Worm (Caenorhabditis elegans) whole organism, mixed stage, embryonic: ENCODE measurements around the gene glb-14.

Experiments
- M03D4.4 ChIP-seq: sonication (generic microtip); optimal IDR thresholded peaks from 2 replicates; lab custom pipeline; 2017; ENCODE audit warnings: mild to moderate bottlenecking, missing genetic modification characterization, missing compliant biosample characterization
- bed-3 ChIP-seq: fragments of 200-800 bp; sonication (Bioruptor generic); optimal IDR thresholded peaks from 3 replicates; lab custom pipeline; 2018; ENCODE audit warnings: mild to moderate bottlenecking, missing genetic modification characterization, moderate library complexity, missing compliant biosample characterization
- ceh-39 ChIP-seq: fragments of 150-350 bp; optimal IDR thresholded peaks from 2 replicates; lab custom pipeline; 2014; ENCODE audit warnings: missing biosample characterization, missing genetic modification characterization
- ceh-43 ChIP-seq: fragments of 200-800 bp; sonication (Bioruptor generic); optimal IDR thresholded peaks from 2 replicates; lab custom pipeline; 2018; ENCODE audit warnings: mild to moderate bottlenecking, missing genetic modification characterization, moderate library complexity, missing compliant biosample characterization
- ceh-83 ChIP-seq: fragments of 200-800 bp; sonication (Bioruptor generic); optimal IDR thresholded peaks from 2 replicates; lab custom pipeline; 2018; ENCODE audit warnings: mild to moderate bottlenecking, missing genetic modification characterization, missing compliant biosample characterization
- ces-1 ChIP-seq: fragments of 150-350 bp; optimal IDR thresholded peaks from 2 replicates; lab custom pipeline; 2014; ENCODE audit warnings: missing biosample characterization, missing genetic modification reagents, missing genetic modification characterization
- cnd-1 ChIP-seq: fragments of 200-800 bp; sonication (Bioruptor generic); optimal IDR thresholded peaks from 2 replicates; lab custom pipeline; 2018; ENCODE audit warnings: mild to moderate bottlenecking, missing genetic modification characterization, missing compliant biosample characterization
- drap-1 ChIP-seq: fragments of 200-800 bp; sonication (Bioruptor generic); optimal IDR thresholded peaks from 3 replicates; lab custom pipeline; 2018; ENCODE audit warnings: mild to moderate bottlenecking, missing genetic modification characterization, missing compliant biosample characterization
- elt-3 ChIP-seq: fragments of 150-350 bp; optimal IDR thresholded peaks from 2 replicates; lab custom pipeline; 2014; ENCODE audit warnings: missing biosample characterization, missing genetic modification characterization
- ham-2 ChIP-seq: fragments of 200-800 bp; sonication (Bioruptor generic); optimal IDR thresholded peaks from 2 replicates; lab custom pipeline; 2018; ENCODE audit warnings: mild to moderate bottlenecking, missing genetic modification characterization, missing compliant biosample characterization
- hlh-1 ChIP-seq: fragments of 150-350 bp; optimal IDR thresholded peaks from 2 replicates; lab custom pipeline; 2014; ENCODE audit warnings: missing biosample characterization, missing genetic modification reagents, missing genetic modification characterization
- lin-32 ChIP-seq: fragments of 200-800 bp; sonication (Bioruptor generic); optimal IDR thresholded peaks from 2 replicates; lab custom pipeline; 2018; ENCODE audit warnings: mild to moderate bottlenecking, missing genetic modification characterization, missing compliant biosample characterization
- lsy-2 ChIP-seq: fragments of 150-350 bp; optimal IDR thresholded peaks from 2 replicates; lab custom pipeline; 2014; ENCODE audit warnings: missing biosample characterization, missing genetic modification characterization
- mab-5 ChIP-seq: fragments of 150-350 bp; optimal IDR thresholded peaks from 2 replicates; lab custom pipeline; 2014; ENCODE audit warnings: missing biosample characterization, missing genetic modification characterization
- mep-1 ChIP-seq: fragments of 150-350 bp; optimal IDR thresholded peaks from 2 replicates; lab custom pipeline; 2017; ENCODE audit warnings: missing biosample characterization, missing genetic modification reagents, missing genetic modification characterization, inconsistent platforms
- mls-2 ChIP-seq: sonication (generic microtip); optimal IDR thresholded peaks from 2 replicates; lab custom pipeline; 2016; ENCODE audit warnings: mild to moderate bottlenecking, missing genetic modification characterization, moderate library complexity, missing compliant biosample characterization
- nhr-2 ChIP-seq: fragments of 150-350 bp; optimal IDR thresholded peaks from 2 replicates; lab custom pipeline; 2014; ENCODE audit warnings: missing biosample characterization, missing genetic modification characterization
- nhr-237 ChIP-seq: fragments of 150-350 bp; optimal IDR thresholded peaks from 2 replicates; lab custom pipeline; 2014; ENCODE audit warnings: missing biosample characterization, missing genetic modification characterization
- nhr-28 ChIP-seq: fragments of 150-350 bp; optimal IDR thresholded peaks from 2 replicates; lab custom pipeline; 2014; ENCODE audit warnings: missing biosample characterization, missing genetic modification characterization
- nhr-76 ChIP-seq: sonication (generic microtip); optimal IDR thresholded peaks from 2 replicates; lab custom pipeline; 2017; ENCODE audit warnings: missing biosample characterization, missing genetic modification characterization
- pha-4 ChIP-seq: fragments of 150-350 bp; optimal IDR thresholded peaks from 2 replicates; lab custom pipeline; 2018; ENCODE audit warnings: missing biosample characterization, missing genetic modification reagents, missing genetic modification characterization
- sem-2 ChIP-seq: fragments of 200-800 bp; sonication (Bioruptor generic); optimal IDR thresholded peaks from 2 replicates; lab custom pipeline; 2018; ENCODE audit warnings: mild to moderate bottlenecking, missing genetic modification characterization, missing compliant biosample characterization
- snpc-4 ChIP-seq: fragments of 150-350 bp; optimal IDR thresholded peaks from 2 replicates; lab custom pipeline; 2014; ENCODE audit warnings: missing biosample characterization, missing genetic modification characterization
- sptf-1 ChIP-seq: sonication (generic microtip); optimal IDR thresholded peaks from 2 replicates; lab custom pipeline; 2017; ENCODE audit warnings: mild to moderate bottlenecking, missing genetic modification characterization, moderate library complexity, missing compliant biosample characterization
- tbx-8 ChIP-seq: fragments of 200-800 bp; sonication (Bioruptor generic); optimal IDR thresholded peaks from 2 replicates; lab custom pipeline; 2018; ENCODE audit warnings: mild to moderate bottlenecking, missing genetic modification characterization, moderate library complexity, missing compliant biosample characterization
- unc-120 ChIP-seq: sonication (generic microtip); optimal IDR thresholded peaks from 2 replicates; lab custom pipeline; 2017; ENCODE audit warnings: missing genetic modification characterization, missing compliant biosample characterization; ENCODE audit not compliant: poor library complexity, severe bottlenecking
- unc-62 ChIP-seq: fragments of 150-350 bp; optimal IDR thresholded peaks from 2 replicates; lab custom pipeline; 2014; ENCODE audit warnings: missing biosample characterization, missing genetic modification reagents, missing genetic modification characterization
- zip-8 ChIP-seq: fragments of 150-350 bp; optimal IDR thresholded peaks from 2 replicates; lab custom pipeline; 2014; ENCODE audit warnings: missing biosample characterization, missing genetic modification characterization
- ztf-11 ChIP-seq: fragments of 150-350 bp; optimal IDR thresholded peaks from 2 replicates; lab custom pipeline; 2014; ENCODE audit warnings: missing biosample characterization, missing genetic modification characterization

Gene glb-14

DNA sequence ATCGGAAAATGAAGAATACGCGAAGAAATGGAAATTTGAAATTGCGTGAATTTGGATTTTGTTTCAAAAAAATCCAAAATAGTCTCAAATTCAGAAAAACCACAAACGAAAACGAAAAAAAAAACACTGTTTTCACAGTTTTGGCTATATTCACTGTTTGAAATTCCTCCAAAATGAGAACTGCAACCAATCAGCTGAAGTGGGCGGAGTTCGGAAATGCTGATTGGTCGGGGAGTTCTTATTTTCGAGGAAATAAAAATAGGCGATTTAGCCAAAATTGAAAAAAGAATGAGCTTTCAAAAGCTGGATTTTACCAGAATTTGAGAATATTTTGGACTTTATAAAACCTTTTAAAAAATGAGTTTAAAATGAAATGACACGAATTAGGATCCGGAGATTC is at the start of gene glb-14:
Gene glb-14 (minus strand): TSS at position 97 of the 400 bp plus-strand sequence.
- TF ChIP-seq ces-1 (GFP tag; lab: Kevin White, UChicago) (no peak), pha-4 (tag; lab: Kevin White, UChicago) (no peak), mls-2 (no peak)
- TF ChIP-seq, all 35 proteins: peak for 0

DNA sequence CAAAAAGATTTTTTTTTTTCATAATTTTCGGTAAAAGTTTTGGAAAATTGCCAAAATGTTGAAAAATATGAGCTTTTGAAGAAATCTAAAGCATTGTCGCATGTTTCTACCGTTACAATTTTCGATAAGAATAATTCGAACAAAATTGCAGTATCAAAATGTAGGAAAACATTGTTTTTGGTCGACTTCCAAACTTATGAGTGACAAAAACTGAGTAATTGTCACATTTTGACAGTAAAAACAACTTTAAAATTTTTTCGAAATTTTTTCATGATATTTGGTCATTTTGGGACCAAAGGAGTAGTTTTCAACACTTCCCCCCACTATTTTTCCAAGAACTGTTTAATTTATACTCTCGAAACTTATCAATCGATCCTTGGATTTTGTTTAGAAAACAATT is 49.8 kb upstream of the glb-14 start, which contains the start of gene fbxa-139:
Gene fbxa-139 (minus strand): TSS at position 101 of the 400 bp plus-strand sequence.
- TF ChIP-seq sem-2: no peak
- no peak for TF ChIP-seq mep-1 (tag; lab: Kevin White, UChicago)
- no peak for TF ChIP-seq nhr-28 (tag; lab: Kevin White, UChicago)
- TF ChIP-seq ceh-39 (tag; lab: Kevin White, UChicago): no peak
- TF ChIP-seq cnd-1 (tag; lab: Kevin White, UChicago): no peak
- no peak for TF ChIP-seq snpc-4 (tag; lab: Kevin White, UChicago)
- TF ChIP-seq bed-3: no peak
- no peak for TF ChIP-seq nhr-76 (tag; lab: Kevin White, UChicago)

DNA sequence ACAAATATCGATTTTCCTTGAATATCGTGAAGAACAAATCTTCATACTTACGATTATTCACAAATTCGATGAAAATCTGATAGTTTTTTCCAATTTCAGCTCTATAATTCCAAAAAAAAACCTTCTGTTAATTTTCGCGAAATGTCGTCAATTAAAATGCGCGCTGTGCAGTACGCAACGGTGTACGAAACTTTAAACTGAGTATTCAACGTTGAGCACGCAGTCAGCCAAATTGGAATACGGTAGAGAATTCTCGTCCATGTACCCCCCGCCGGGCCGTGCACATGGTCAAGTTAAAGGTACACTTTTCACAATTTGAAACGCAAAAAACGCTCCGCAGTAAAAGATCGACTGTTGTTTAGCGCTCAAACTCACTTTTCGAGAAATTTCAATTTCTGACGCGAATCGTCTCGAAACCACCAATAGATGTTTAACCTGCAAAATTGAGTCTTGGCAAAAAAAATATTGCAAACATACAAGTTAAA is 45.4 kb upstream of the glb-14 start, which contains the start of gene F28F8.7:
Gene F28F8.7 (minus strand): TSS at position 435 of the 485 bp plus-strand sequence.
- peak; percentile 88 for TF ChIP-seq lsy-2 (tag; lab: Kevin White, UChicago)

DNA sequence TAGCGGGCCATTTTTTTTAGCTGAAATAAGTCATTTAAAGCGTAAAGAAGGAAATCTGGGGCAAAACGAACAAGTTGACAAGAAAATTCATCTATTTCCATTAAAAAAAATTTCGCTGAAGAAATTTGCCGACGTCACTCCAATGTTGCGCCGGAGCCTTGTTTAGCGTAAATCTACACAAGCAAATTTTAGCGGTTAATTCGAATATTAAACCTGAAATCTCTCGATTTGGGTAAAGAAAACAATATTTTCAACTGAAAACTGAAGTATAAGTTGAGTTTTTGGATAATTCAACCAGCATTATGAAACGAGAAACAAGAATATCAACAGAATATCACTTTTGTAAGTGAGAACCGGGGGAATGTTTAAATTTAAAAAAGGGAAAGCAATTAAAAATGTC is 33.6 kb upstream of the glb-14 start, which contains the start of gene F28F8.9:
Gene F28F8.9 (minus strand): TSS at position 288 of the 400 bp plus-strand sequence.
- no peak for TF ChIP-seq sem-2
- no peak for TF ChIP-seq nhr-2
- TF ChIP-seq nhr-237: no peak
- no peak for TF ChIP-seq unc-62 (GFP tag; lab: Kevin White, UChicago)
- peak; percentile 21 for TF ChIP-seq unc-120
- no peak for TF ChIP-seq ceh-83 (GFP tag; lab: Kevin White, UChicago)
- no peak for TF ChIP-seq sptf-1 (tag; lab: Kevin White, UChicago)
- no peak for TF ChIP-seq zip-8
- no peak for TF ChIP-seq nhr-76 (tag; lab: Kevin White, UChicago)
- no peak for TF ChIP-seq drap-1 (GFP tag; lab: Kevin White, UChicago)
- TF ChIP-seq pha-4 (tag; lab: Kevin White, UChicago): peak; percentile 26
- no peak for TF ChIP-seq elt-3
- TF ChIP-seq hlh-1 (tag; lab: Kevin White, UChicago): no peak
- peak; percentile 43 for TF ChIP-seq ces-1 (GFP tag; lab: Kevin White, UChicago)
- no peak for TF ChIP-seq lin-32 (GFP tag; lab: Kevin White, UChicago)
- no peak for TF ChIP-seq mep-1 (tag; lab: Kevin White, UChicago)
- no peak for TF ChIP-seq bed-3
- peak; percentile 10 for TF ChIP-seq lsy-2 (tag; lab: Kevin White, UChicago)
- no peak for TF ChIP-seq nhr-28 (tag; lab: Kevin White, UChicago)
- TF ChIP-seq M03D4.4 (tag; lab: Kevin White, UChicago): no peak
- no peak for TF ChIP-seq mab-5 (tag; lab: Kevin White, UChicago)
- no peak for TF ChIP-seq tbx-8
- no peak for TF ChIP-seq ztf-11 (tag; lab: Kevin White, UChicago)
- TF ChIP-seq, all 35 proteins: peak for 4

DNA sequence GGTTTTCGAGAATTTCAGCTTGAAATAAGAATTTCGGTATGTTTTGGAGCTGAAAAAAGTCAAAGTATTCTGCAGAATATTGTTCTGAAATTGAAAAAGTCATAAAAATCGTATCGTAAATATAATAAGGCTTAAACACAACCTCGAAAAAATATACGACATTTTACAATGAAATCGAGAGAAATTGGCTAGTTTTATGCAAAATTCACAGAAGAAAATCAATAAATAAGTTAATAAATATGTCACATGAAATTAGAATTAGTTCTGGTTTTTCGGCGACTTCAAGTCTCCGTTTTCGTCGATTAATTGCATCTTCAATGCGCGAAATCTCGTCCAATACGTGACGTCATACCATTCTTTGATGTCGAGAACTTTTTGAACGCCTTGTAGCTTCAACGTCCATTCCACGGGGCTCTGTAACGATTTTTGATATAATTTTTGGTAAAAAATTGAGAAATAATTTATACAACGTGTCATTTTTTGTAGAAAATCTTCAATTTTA is 32.7 kb upstream of the glb-14 start, which contains the start of gene atx-3:
Gene atx-3 (minus strand): TSS at position 51 of the 502 bp plus-strand sequence.
- TF ChIP-seq lsy-2 (tag; lab: Kevin White, UChicago) (no peak), unc-120 (no peak), elt-3 (no peak), nhr-237 (no peak), zip-8 (no peak), ceh-43 (no peak), M03D4.4 (tag; lab: Kevin White, UChicago) (no peak)

DNA sequence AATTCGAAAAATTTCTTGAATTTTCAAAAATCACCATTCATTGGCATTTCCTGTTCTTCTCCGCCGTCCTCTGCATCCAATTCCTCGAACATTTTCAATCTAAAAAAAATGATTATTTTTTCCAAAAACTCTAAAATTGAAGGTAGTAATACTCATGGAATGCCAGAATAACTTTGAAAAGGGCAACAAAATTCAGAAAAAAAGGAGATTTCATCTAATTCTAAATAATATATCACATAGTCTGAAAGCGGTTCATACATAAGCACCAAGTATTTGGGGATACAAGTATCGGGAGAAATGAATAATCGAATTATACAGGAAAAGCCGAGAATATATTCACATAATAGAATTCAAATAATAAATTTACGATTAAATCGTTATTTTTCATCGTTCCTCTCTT is 30.5 kb upstream of the glb-14 start, which contains the start of gene mdt-28:
Gene mdt-28 (minus strand): TSS at position 101 of the 400 bp plus-strand sequence.
- TF ChIP-seq lsy-2 (tag; lab: Kevin White, UChicago): no peak
- no peak for TF ChIP-seq lin-32 (GFP tag; lab: Kevin White, UChicago)
- no peak for TF ChIP-seq ham-2 (GFP tag; lab: Kevin White, UChicago)
